Worm (Caenorhabditis elegans): ENCODE results near the gene F59A6.11.

DNA sequence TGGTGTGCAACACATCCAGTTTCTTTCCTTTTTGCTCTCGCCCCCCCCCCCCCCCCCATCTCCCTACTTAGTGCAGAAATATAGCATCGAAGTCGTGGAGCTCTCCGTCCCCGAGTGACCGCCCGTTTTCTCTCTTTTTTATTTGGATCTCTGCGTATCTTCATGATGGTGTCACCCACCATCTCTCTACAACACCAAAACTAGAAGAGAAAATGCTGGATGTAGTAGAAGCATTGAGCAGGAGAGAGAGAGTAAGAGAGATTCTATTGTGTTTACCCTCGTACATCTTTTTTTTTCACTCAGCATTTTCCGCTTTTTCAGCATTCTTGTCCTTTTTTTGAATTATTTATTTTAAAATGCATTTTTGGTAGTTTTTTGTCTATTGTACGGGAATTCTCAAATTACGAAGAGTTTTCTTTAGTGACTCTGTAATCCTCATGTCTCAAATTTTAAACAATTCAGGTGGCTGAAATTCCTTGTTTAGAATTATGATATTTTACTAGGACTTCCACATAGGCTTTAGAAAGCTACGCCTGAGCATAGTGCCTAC, 43.9 kb upstream of the F59A6.11 start:
- TF ChIP-seq dpl-1 (GFP tag; optimal IDR thresholded peaks at IDR 0.05): no peak
- TF ChIP-seq ama-1 (optimal IDR thresholded peaks at IDR 0.05): no peak
- TF ChIP-seq nhr-77 (tag; optimal IDR thresholded peaks at IDR 0.05): no peak
- no peak for TF ChIP-seq vab-15 (tag; optimal IDR thresholded peaks at IDR 0.05)
- TF ChIP-seq tbx-2 (tag; optimal IDR thresholded peaks at IDR 0.05): no peak
- no peak for TF ChIP-seq nhr-28 (tag; optimal IDR thresholded peaks at IDR 0.05)
- TF ChIP-seq ceh-82 (tag; optimal IDR thresholded peaks at IDR 0.05): peak in 1 of 3 experiments; percentile 47
- TF ChIP-seq unc-62 (GFP tag; optimal IDR thresholded peaks at IDR 0.05): no peak
- TF ChIP-seq ztf-11 (tag; optimal IDR thresholded peaks at IDR 0.05): no peak
- no peak for TF ChIP-seq aly-2 (tag; optimal IDR thresholded peaks at IDR 0.05)
- TF ChIP-seq Y116A8C.19 (tag; optimal IDR thresholded peaks at IDR 0.05; ENCODE audit: borderline replicate concordance): no peak
- TF ChIP-seq lin-13 (GFP tag; optimal IDR thresholded peaks at IDR 0.05): no peak
